Fruit fly (Drosophila melanogaster) whole organism, embryonic: Measurements from ENCODE around the gene sno.

Source experiments
- ATbp ChIP-seq: fragments of 200-800 bp; sonication (Bioruptor generic); optimal IDR thresholded peaks from 2 replicates; lab custom pipeline; 2017; ENCODE audit warnings: missing biosample characterization, mild to moderate bottlenecking, missing genetic modification characterization, missing genetic modification reagents
- Abd-B ChIP-seq: fragments of 200-800 bp; sonication (Bioruptor generic); optimal IDR thresholded peaks from 2 replicates; lab custom pipeline; 2018; ENCODE audit warnings: missing biosample characterization, mild to moderate bottlenecking, missing genetic modification characterization, moderate library complexity
- Bdp1 ChIP-seq: fragments of 200-800 bp; sonication (Bioruptor generic); optimal IDR thresholded peaks from 3 replicates; lab custom pipeline; 2016; ENCODE audit warnings: missing biosample characterization, missing genetic modification characterization
- Bgb ChIP-seq: fragments of 200-800 bp; sonication (Bioruptor generic); IDR thresholded peaks from 2 replicates; pipeline ENCODE4 v1.3.6; 2022; ENCODE audit warnings: missing biosample characterization, missing genetic modification characterization; ENCODE audit not compliant: partially characterized antibody
- Blimp-1 ChIP-seq: fragments of 200-800 bp; sonication (Bioruptor generic); optimal IDR thresholded peaks from 3 replicates; lab custom pipeline; 2018; ENCODE audit warnings: missing biosample characterization, missing genetic modification characterization, mild to moderate bottlenecking, moderate library complexity, missing genetic modification reagents
- CG10959 ChIP-seq: fragments of 200-800 bp; sonication (Bioruptor generic); IDR thresholded peaks from 2 replicates; pipeline ENCODE4 v1.3.6; 2022; ENCODE audit warnings: missing biosample characterization, missing genetic modification characterization
- CG15011 ChIP-seq: fragments of 200-800 bp; sonication (Bioruptor generic); optimal IDR thresholded peaks from 3 replicates; lab custom pipeline; 2018; ENCODE audit warnings: missing biosample characterization, mild to moderate bottlenecking, missing genetic modification characterization
- CG15269 ChIP-seq: fragments of 200-800 bp; sonication (Bioruptor generic); optimal IDR thresholded peaks from 2 replicates; lab custom pipeline; 2018; ENCODE audit warnings: missing biosample characterization, mild to moderate bottlenecking, missing genetic modification characterization, moderate library complexity
- CG1792 ChIP-seq: fragments of 200-800 bp; sonication (Bioruptor generic); optimal IDR thresholded peaks from 2 replicates; lab custom pipeline; 2016; ENCODE audit warnings: missing biosample characterization, missing genetic modification characterization
- CG18011 ChIP-seq: fragments of 200-800 bp; sonication (Bioruptor generic); optimal IDR thresholded peaks from 2 replicates; lab custom pipeline; 2017; ENCODE audit warnings: missing biosample characterization, missing genetic modification characterization, mild to moderate bottlenecking, moderate library complexity, missing genotype
- CG18476 ChIP-seq: fragments of 200-800 bp; sonication (Bioruptor generic); optimal IDR thresholded peaks from 2 replicates; lab custom pipeline; 2016; ENCODE audit warnings: missing biosample characterization, mild to moderate bottlenecking, missing genetic modification characterization
- CG3065 ChIP-seq: fragments of 200-800 bp; sonication (Bioruptor generic); optimal IDR thresholded peaks from 2 replicates; lab custom pipeline; 2016; ENCODE audit warnings: missing biosample characterization, missing genetic modification characterization
- CG31388 ChIP-seq: fragments of 200-800 bp; sonication (Bioruptor generic); optimal IDR thresholded peaks from 2 replicates; lab custom pipeline; 2016; ENCODE audit warnings: missing biosample characterization, missing genetic modification characterization
- CG33557 ChIP-seq: fragments of 200-800 bp; sonication (Bioruptor generic); optimal IDR thresholded peaks from 2 replicates; lab custom pipeline; 2019; ENCODE audit warnings: missing biosample characterization, mild to moderate bottlenecking, missing genetic modification characterization, moderate library complexity
- CG34224 ChIP-seq: fragments of 200-800 bp; sonication (Bioruptor generic); IDR thresholded peaks from 3 replicates; pipeline ENCODE4 v1.3.6; 2022; ENCODE audit warnings: missing biosample characterization, missing genetic modification characterization; ENCODE audit not compliant: partially characterized antibody
- CG6175 ChIP-seq: fragments of 200-800 bp; sonication (Bioruptor generic); IDR thresholded peaks from 3 replicates; pipeline ENCODE4 v1.3.6; 2022; ENCODE audit warnings: missing biosample characterization, missing genetic modification characterization
- CG6272 ChIP-seq: fragments of 200-800 bp; sonication (Bioruptor generic); IDR thresholded peaks from 2 replicates; pipeline ENCODE4 v1.3.6; 2022; ENCODE audit warnings: missing biosample characterization, missing genetic modification characterization
- CG9797 ChIP-seq: fragments of 200-800 bp; sonication (Bioruptor generic); optimal IDR thresholded peaks from 3 replicates; lab custom pipeline; 2018; ENCODE audit warnings: missing biosample characterization, mild to moderate bottlenecking, missing genetic modification characterization
- Dbx ChIP-seq: fragments of 200-800 bp; sonication (Bioruptor generic); IDR thresholded peaks from 3 replicates; pipeline ENCODE4 v1.3.6; 2022; ENCODE audit warnings: missing biosample characterization, missing genetic modification characterization
- Eip74EF ChIP-seq, 2 experiments: fragments of 200-800 bp in 1 of 2; fragments of >200 bp in 1 of 2; sonication (Bioruptor generic) in 1 of 2; optimal IDR thresholded peaks; 2 replicates each; lab custom pipeline; 2017 to 2019; ENCODE audit warnings: missing biosample characterization in 2 of 2, missing genetic modification characterization in 2 of 2, mild to moderate bottlenecking in 1 of 2, moderate library complexity in 1 of 2
- Gug ChIP-seq: fragments of 200-800 bp; sonication (Bioruptor generic); IDR thresholded peaks from 4 replicates; pipeline ENCODE4 v1.3.6; 2022; ENCODE audit warnings: missing biosample characterization, missing genetic modification characterization
- Hey ChIP-seq: fragments of 200-800 bp; sonication (Bioruptor generic); optimal IDR thresholded peaks from 3 replicates; lab custom pipeline; 2018; ENCODE audit warnings: missing biosample characterization, mild to moderate bottlenecking, missing genetic modification characterization
- Hmx ChIP-seq: fragments of 200-800 bp; sonication (Bioruptor generic); optimal IDR thresholded peaks from 2 replicates; lab custom pipeline; 2016; ENCODE audit warnings: missing biosample characterization, missing genetic modification characterization
- MESR4 ChIP-seq: fragments of 200-800 bp; sonication (Bioruptor generic); optimal IDR thresholded peaks from 2 replicates; lab custom pipeline; 2018; ENCODE audit warnings: missing biosample characterization, mild to moderate bottlenecking, missing genetic modification characterization, moderate library complexity
- Six4 ChIP-seq: fragments of 200-800 bp; sonication (Bioruptor generic); optimal IDR thresholded peaks from 2 replicates; lab custom pipeline; 2016; ENCODE audit warnings: missing biosample characterization, missing genetic modification characterization
- Sox102F ChIP-seq: fragments of 200-800 bp; sonication (Bioruptor generic); optimal IDR thresholded peaks from 2 replicates; lab custom pipeline; 2018; ENCODE audit warnings: missing biosample characterization, mild to moderate bottlenecking, missing genetic modification characterization, moderate library complexity
- Sry-δ ChIP-seq: fragments of 200-800 bp; sonication (Bioruptor generic); optimal IDR thresholded peaks from 2 replicates; lab custom pipeline; 2016; ENCODE audit warnings: missing biosample characterization, missing genetic modification characterization
- Trl ChIP-seq, 3 experiments: fragments of >200 bp in 2 of 3; fragments of 200-800 bp in 1 of 3; sonication (Bioruptor generic) in 1 of 3; optimal IDR thresholded peaks; 2 replicates in 1 of 3; 3 replicates in 2 of 3; lab custom pipeline; 2016 to 2017; ENCODE audit warnings: missing biosample characterization in 1 of 3, missing genetic modification characterization in 1 of 3
- abd-A ChIP-seq: fragments of 200-800 bp; sonication (Bioruptor generic); optimal IDR thresholded peaks from 3 replicates; lab custom pipeline; 2019; ENCODE audit warnings: missing biosample characterization, mild to moderate bottlenecking, missing genetic modification characterization, moderate library complexity
- amos ChIP-seq: fragments of 200-800 bp; sonication (Bioruptor generic); IDR thresholded peaks from 2 replicates; pipeline ENCODE4 v1.3.6; 2022; ENCODE audit warnings: missing biosample characterization, missing genetic modification characterization; ENCODE audit not compliant: partially characterized antibody
- ara ChIP-seq: fragments of 200-800 bp; sonication (Bioruptor generic); IDR thresholded peaks from 2 replicates; pipeline ENCODE4 v1.3.6; 2022; ENCODE audit warnings: missing biosample characterization, missing genetic modification characterization
- br ChIP-seq: fragments of >200 bp; optimal IDR thresholded peaks from 2 replicates; lab custom pipeline; 2017
- cas ChIP-seq: fragments of 200-800 bp; sonication (Bioruptor generic); IDR thresholded peaks from 2 replicates; pipeline ENCODE4 v1.3.6; 2022; ENCODE audit warnings: missing biosample characterization, missing genetic modification characterization
- crol ChIP-seq: fragments of 200-800 bp; sonication (Bioruptor generic); IDR thresholded peaks from 2 replicates; pipeline ENCODE4 v1.3.6; 2022; ENCODE audit warnings: missing biosample characterization, missing genetic modification characterization
- dm ChIP-seq: fragments of 200-800 bp; sonication (Bioruptor generic); optimal IDR thresholded peaks from 3 replicates; lab custom pipeline; 2016; ENCODE audit warnings: missing biosample characterization, missing genetic modification characterization
- gcm ChIP-seq: fragments of 200-800 bp; sonication (Bioruptor generic); optimal IDR thresholded peaks from 2 replicates; lab custom pipeline; 2019; ENCODE audit warnings: missing biosample characterization, mild to moderate bottlenecking, missing genetic modification characterization, moderate library complexity
- gcm2 ChIP-seq: fragments of 200-800 bp; sonication (Bioruptor generic); optimal IDR thresholded peaks from 2 replicates; lab custom pipeline; 2016; ENCODE audit warnings: missing biosample characterization, missing genetic modification characterization
- grau ChIP-seq: fragments of 200-800 bp; optimal IDR thresholded peaks from 3 replicates; lab custom pipeline; 2019; ENCODE audit warnings: missing biosample characterization, mild to moderate bottlenecking, missing genetic modification characterization, moderate library complexity
- gsb-n ChIP-seq: fragments of 200-800 bp; sonication (Bioruptor generic); optimal IDR thresholded peaks from 3 replicates; lab custom pipeline; 2018; ENCODE audit warnings: missing biosample characterization, mild to moderate bottlenecking, missing genetic modification characterization
- gt ChIP-seq: fragments of 200-800 bp; sonication (Bioruptor generic); IDR thresholded peaks from 2 replicates; pipeline ENCODE4 v1.3.6; 2022; ENCODE audit warnings: missing biosample characterization, missing genetic modification characterization
- inv ChIP-seq: fragments of 200-800 bp; sonication (Bioruptor generic); IDR thresholded peaks from 2 replicates; pipeline ENCODE4 v1.3.6; 2022; ENCODE audit warnings: missing biosample characterization, missing genetic modification characterization; ENCODE audit not compliant: partially characterized antibody
- jumu ChIP-seq: fragments of 200-800 bp; sonication (Bioruptor generic); optimal IDR thresholded peaks from 3 replicates; lab custom pipeline; 2016; ENCODE audit warnings: missing biosample characterization, missing genetic modification characterization
- lab ChIP-seq: fragments of 200-800 bp; sonication (Bioruptor generic); optimal IDR thresholded peaks from 3 replicates; lab custom pipeline; 2017; ENCODE audit warnings: missing biosample characterization, missing genetic modification characterization, mild to moderate bottlenecking, moderate library complexity, missing genetic modification reagents
- lola ChIP-seq, 3 experiments: fragments of >200 bp in 2 of 3; fragments of 200-800 bp in 1 of 3; sonication (Bioruptor generic) in 1 of 3; optimal IDR thresholded peaks; 2 replicates each; lab custom pipeline; 2017 to 2019; ENCODE audit warnings: missing biosample characterization in 3 of 3, missing genetic modification characterization in 3 of 3, mild to moderate bottlenecking in 1 of 3, moderate library complexity in 1 of 3
- ro ChIP-seq: fragments of 200-800 bp; sonication (Bioruptor generic); IDR thresholded peaks from 2 replicates; pipeline ENCODE4 v1.3.6; 2022; ENCODE audit warnings: missing biosample characterization, missing genetic modification characterization
- slbo ChIP-seq: fragments of 200-800 bp; sonication (Bioruptor generic); IDR thresholded peaks from 2 replicates; pipeline ENCODE4 v1.3.6; 2022; ENCODE audit warnings: missing biosample characterization, missing genetic modification characterization
- tio ChIP-seq: fragments of 200-800 bp; sonication (Bioruptor generic); optimal IDR thresholded peaks from 2 replicates; lab custom pipeline; 2017; ENCODE audit warnings: missing biosample characterization, missing genetic modification characterization, inconsistent platforms

Gene sno

DNA sequence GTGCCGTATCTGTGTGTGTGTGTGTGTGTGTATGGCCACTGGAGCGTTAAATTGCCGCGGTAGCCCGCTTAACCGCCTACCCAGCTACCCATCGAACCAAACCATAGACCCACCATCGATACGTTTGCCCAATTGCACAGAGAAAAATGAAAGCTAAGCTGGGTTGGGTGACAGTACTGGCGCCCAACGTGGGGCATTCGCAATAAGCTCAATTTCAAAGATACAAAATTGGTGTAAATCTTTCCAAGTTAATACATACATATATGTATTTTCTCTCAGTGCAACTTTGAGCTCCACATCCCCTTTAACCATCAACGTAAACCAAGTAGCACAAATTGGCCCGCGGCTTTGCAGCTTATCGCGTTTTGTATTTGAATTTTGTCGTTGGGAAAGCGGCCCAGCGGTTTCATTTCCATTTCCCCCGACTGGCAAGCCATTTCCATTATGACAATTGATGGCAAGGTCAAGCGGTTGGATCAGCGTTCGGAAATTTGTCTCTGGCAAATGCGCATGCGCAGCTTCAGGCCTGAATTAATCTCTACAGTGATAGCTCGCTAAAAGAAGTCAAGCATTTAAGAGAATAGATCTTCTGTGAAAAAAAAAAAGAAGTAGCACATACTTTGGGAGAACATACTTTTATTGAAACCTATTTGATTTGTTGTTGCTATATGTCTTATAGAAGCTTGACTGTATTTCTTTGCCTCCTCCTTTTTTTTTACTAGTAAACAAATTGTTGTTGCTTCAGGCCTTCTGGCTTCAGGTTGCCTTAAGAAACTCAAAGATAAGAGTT is 21.1 kb upstream of the sno start (continued):
- TF ChIP-seq gcm2 (GFP tag; lab: Kevin White, UChicago) (peak; percentile 26), CG9797 (GFP tag; lab: Kevin White, UChicago) (no peak), grau (peak; percentile 88), cas (GFP tag; lab: Robert Waterston, UW) (0 out of 2 replicates have a peak, but pooled peaks have one; percentile 12), crol (GFP tag; lab: Robert Waterston, UW) (peak; percentile 49; the same call in 1 of the 2 replicates), CG6175 (GFP tag; lab: Robert Waterston, UW) (peak; percentile 51; the same call in 1 of the 3 replicates), Bgb (GFP tag; lab: Robert Waterston, UW) (no peak), gcm (GFP tag; lab: Kevin White, UChicago) (peak; percentile 53), tio (peak; percentile 24), MESR4 (GFP tag; lab: Kevin White, UChicago) (no peak), ro (0 out of 2 replicates have a peak, but pooled peaks have one; percentile 36), jumu (GFP tag; lab: Kevin White, UChicago) (peak; percentile 71), Sox102F (GFP tag; lab: Kevin White, UChicago) (peak; percentile 73), Bdp1 (peak; percentile 26), gsb-n (tag; lab: Kevin White, UChicago) (peak; percentile 7), amos (GFP tag; lab: Robert Waterston, UW) (no peak), slbo (peak; percentile 78), CG6272 (GFP tag; lab: Robert Waterston, UW) (peak; percentile 60), CG18011 (GFP tag; lab: Kevin White, UChicago) (peak; percentile 1), br (no peak), Dbx (GFP tag; lab: Robert Waterston, UW) (peak; percentile 52; the same call in 1 of the 3 replicates), CG1792 (GFP tag; lab: Kevin White, UChicago) (peak; percentile 52), Trl (optimal IDR thresholded peaks at IDR 0.05; lab: Kevin White, UChicago) (no peak), Trl (GFP tag; optimal IDR thresholded peaks at IDR 0.05; lab: Kevin White, UChicago) (peak; percentile 72), CG15269 (tag; lab: Kevin White, UChicago) (peak; percentile 80), CG10959 (GFP tag; lab: Robert Waterston, UW) (peak; percentile 25; the same call in 1 of the 2 replicates), Sry-δ (GFP tag; lab: Kevin White, UChicago) (peak; percentile 23), Eip74EF (GFP tag; optimal IDR thresholded peaks at IDR 0.05; lab: Kevin White, UChicago) (peak in 1 of 2 experiments; percentile 46), Hey (tag; lab: Kevin White, UChicago) (no peak), CG3065 (no peak), Hmx (GFP tag; lab: Kevin White, UChicago) (no peak), ATbp (GFP tag; lab: Kevin White, UChicago) (peak; percentile 80), Six4 (GFP tag; lab: Kevin White, UChicago) (peak; percentile 39), CG31388 (GFP tag; lab: Kevin White, UChicago) (no peak), Blimp-1 (peak; percentile 64), lola (GFP tag; optimal IDR thresholded peaks at IDR 0.05; lab: Kevin White, UChicago) (peak in 1 of 3 experiments; percentile 45), CG34224 (no peak), Abd-B (GFP tag; lab: Kevin White, UChicago) (peak; percentile 64), lab (GFP tag; lab: Kevin White, UChicago) (peak; percentile 80), abd-A (tag; lab: Kevin White, UChicago) (peak; percentile 13), CG33557 (GFP tag; lab: Kevin White, UChicago) (no peak), Gug (peak; percentile 87), dm (peak; percentile 44), gt (GFP tag; lab: Robert Waterston, UW) (peak; percentile 47; the same call in 1 of the 2 replicates), inv (no peak), CG18476 (GFP tag; lab: Kevin White, UChicago) (peak; percentile 30), ara (peak; percentile 76), CG15011 (GFP tag; lab: Kevin White, UChicago) (peak; percentile 52)
